Worm (Caenorhabditis elegans): ENCODE results near the gene col-75.

The col-75 gene

DNA sequence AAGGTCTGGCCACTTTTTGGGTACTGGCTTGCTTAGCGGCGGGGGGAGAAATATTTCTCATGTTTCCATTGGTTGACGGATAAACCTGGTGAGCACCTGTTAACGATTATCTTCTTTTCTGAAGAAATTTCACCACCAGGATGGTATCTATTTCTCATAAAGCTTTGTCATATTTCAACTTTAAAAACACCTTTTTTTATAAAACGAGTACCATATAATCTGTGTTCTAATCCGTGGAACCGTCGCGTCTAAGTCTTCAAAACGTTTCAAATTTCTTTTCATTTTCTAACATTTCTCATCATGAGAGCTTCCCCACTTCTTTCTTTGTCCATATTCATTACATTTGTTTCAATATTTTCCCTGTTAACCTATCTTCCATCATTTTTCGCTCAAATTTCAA is at the start of gene col-75:
col-75 (plus strand) TSS at position 301 of the 400 bp plus-strand sequence.
- TF ChIP-seq unc-62 (GFP tag; optimal IDR thresholded peaks at IDR 0.05): no peak

DNA sequence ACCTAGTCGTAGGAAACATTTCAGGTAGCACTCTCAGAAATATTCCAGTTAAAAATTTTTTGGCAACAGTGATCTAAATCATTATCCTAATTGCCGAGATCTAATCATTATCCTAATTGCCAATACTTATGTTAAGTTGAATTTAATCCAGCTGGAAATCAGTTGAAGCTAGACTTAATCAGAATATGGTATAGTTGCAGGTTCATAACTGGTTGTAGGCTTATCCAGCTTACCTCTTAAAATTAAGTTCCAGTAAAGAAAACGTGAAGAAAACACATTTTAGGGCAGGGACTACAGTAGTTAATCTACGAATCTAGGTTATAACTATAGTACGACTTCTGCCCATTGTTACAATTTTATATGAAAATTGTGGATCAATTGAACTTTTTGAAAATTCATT is 49.4 kb upstream of the col-75 start:
- no peak for TF ChIP-seq unc-62 (GFP tag; optimal IDR thresholded peaks at IDR 0.05)

DNA sequence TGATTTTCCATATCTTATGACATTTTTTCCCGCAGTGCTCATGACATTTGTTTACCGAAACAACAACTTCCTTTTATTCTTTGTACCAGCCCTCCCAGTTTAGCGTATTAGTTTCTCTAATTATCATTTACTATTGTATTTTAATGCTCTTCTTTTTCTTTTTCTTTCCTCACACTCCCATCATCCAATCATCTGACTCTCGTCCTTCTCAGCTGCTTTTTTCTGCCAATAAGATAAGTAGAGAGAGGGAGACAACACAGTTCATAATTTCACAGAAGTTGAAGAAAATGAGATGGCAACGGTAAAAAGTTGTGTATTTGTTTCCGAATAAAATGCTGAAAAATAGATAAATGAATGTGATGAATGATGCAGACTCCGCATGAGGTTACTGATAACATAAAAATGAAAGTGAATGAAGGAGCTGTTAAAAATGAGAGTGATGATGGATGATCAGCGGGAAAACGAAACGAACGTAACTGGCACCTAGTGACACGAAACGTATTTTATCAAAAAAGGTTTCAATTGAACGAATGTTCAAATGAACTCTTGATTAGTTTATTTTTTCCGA is 48.6 kb upstream of the col-75 start:
- TF ChIP-seq unc-62 (GFP tag; optimal IDR thresholded peaks at IDR 0.05): no peak

DNA sequence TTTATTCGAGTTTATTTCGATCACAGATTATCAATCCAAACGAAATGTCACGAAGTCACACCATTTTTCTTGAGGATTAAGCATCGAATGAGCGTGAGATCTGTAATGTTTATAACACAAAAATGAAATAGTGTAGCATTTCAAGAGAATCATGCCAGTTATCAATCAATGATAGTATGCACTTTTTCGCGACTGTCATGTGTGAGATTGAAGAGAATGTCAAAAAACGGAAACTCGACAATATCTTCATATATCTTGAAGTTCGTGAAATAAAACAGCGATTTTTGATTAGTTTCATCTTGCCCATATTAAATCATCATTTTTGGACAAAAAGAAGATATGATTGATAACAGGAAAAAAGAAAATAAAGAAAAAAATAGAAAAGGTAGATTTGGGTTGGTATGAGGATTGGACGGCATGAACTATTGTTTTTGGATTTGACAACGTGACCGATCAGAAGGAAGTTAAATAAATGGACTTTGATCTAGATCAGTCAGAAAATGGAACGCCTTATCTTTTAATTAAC is 47.0 kb upstream of the col-75 start:
- no peak for TF ChIP-seq unc-62 (GFP tag; optimal IDR thresholded peaks at IDR 0.05)

DNA sequence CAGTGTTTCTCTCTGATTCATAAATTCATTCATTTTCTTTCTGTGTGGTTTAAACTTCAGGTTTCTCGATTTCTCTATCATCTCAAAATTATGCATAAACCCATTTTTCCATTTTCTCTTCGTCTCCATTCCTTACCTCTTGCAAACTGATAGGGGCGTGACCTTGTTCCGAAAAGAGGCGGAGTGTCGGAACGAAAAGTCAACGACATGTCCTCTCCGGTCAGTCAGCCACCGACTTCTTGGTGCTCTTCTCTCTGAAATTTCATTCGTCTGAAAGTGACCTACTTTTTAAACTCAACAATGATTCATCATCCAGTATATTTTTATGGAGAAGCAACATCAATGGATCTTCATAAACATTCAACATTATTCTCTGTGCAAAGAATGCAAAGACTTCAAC is 45.2 kb upstream of the col-75 start, which contains the start of gene F58F12.12:
F58F12.12 (plus strand) TSS at position 301 of the 400 bp plus-strand sequence.
- no peak for TF ChIP-seq unc-62 (GFP tag; optimal IDR thresholded peaks at IDR 0.05)

DNA sequence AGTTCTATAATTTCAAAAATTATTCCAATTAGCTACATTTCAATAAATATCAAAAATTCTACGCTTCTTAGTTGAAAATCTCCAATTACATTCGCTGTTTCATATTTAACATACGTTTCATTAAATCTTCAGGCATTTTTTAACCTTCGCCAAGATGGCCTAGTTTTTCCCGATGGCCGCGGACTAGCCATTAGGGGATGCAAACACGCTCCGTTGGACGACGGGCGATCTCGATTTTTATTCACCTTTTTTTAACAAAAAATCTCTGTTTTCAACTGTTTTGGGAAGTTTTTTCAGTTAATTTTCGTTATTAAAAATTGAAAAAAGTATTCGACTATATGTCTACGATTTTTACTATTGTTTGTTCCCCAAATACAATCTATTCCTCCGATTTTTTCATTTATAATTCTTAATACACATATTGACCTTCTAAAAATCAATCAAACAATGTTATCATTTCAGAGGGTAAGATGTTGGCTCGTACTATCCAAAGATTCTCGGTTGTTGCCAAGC is 42.9 kb upstream of the col-75 start, which contains the start of gene F58F12.1:
F58F12.1 (plus strand) TSS at position 463 of the 513 bp plus-strand sequence.
- TF ChIP-seq unc-62 (GFP tag; optimal IDR thresholded peaks at IDR 0.05): no peak

DNA sequence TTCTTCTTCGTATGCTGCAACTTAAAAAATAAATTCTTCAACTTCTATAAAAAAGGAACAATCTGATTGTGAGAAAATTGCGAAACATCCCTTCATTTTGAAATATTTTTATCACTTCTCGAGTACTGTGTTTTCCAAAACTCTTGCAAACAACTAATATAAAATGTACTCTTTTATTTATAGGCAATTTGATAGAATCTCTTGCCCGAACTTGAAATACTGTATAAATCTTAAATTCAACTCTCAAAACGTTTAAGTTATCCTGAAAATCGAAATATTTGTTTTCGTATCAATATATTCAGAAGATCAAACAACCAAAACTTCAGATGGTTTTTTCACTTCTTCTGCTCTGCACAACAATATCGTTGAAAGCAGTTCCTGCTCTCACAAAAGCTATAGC is 39.6 kb upstream of the col-75 start, which contains the start of gene F58F12.4:
F58F12.4 (plus strand) TSS at position 301 of the 400 bp plus-strand sequence.
- no peak for TF ChIP-seq unc-62 (GFP tag; optimal IDR thresholded peaks at IDR 0.05)

DNA sequence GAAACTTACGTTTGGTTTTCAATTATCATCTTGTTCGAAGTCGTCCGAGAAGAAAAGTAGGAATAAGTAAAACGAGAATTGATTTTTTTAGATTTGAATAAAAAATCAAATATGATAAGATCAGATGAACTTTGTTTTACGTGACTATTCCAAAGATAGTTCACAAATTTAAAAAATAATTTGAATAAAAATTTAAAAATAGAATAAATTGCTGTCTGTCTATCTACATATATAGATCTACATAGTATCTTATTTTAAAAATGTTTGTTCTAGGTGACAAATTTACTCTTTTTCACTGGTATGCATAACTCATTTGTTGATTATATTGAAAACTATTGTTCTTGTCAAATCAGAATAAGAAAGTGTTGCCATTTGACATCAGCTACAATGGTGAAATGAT is 38.2 kb upstream of the col-75 start, which contains the start of gene F58F12.2:
F58F12.2 (minus strand) TSS at position 101 of the 400 bp plus-strand sequence.
- no peak for TF ChIP-seq unc-62 (GFP tag; optimal IDR thresholded peaks at IDR 0.05)

DNA sequence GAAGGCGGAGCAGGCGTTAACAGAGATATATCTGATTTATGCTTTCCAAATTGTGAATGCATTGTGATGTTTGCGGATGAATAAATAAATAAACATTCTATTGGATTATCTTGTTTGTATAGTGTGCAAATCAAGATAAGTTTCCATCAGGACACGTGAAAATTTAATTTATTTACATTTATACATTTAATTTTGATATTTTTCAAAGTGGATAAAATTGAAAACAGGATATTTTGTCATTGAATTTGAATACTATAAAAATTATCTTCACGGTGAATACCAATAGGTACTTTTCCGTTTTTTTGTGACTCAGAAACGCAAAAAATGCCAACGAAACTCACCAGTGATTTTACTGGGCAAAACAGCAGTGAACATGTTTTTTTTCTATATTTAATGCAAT is 34.9 kb upstream of the col-75 start, which contains the start of gene F58F12.3:
F58F12.3 (minus strand) TSS at position 101 of the 400 bp plus-strand sequence.
- TF ChIP-seq unc-62 (GFP tag; optimal IDR thresholded peaks at IDR 0.05): no peak

DNA sequence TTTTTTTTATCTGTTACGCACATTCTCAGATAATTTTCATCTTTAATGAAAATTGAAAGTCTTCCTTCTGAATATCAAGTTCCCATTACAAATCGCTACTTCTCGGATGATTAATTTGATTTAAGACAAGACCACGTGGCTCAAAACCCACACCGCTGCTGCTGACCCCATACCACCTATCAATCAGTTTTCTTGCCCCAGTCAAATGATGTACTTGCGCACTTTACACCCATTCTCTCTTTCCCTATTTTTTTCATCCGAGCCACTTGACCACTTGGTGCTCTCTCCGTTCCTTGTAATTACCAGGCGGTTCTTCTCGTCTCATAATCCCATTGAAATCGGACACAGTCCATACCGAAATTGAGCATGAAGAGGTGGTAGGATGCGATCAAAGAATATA is 32.1 kb upstream of the col-75 start:
- TF ChIP-seq unc-62 (GFP tag; optimal IDR thresholded peaks at IDR 0.05): no peak

DNA sequence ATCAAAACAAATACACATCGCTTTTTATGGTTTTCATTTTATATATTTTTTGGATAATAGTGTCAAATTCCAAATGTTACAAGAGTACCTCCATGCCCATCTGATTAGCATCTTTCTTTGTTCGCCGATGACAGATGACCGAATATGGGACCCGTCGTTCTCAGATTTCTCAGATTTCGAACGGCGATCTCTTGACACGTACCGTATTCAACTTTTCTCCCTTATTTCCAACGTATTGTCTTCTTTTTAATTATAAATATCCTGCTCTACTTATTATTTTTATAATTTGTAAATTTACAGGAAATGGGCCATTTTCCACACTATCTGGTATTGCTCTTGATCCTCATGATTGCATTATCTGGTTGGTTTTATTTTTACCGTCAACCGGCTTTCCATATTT is 27.7 kb upstream of the col-75 start, which contains the start of gene zig-10:
zig-10 (plus strand) TSS at position 301 of the 400 bp plus-strand sequence.
- TF ChIP-seq unc-62 (GFP tag; optimal IDR thresholded peaks at IDR 0.05): no peak

DNA sequence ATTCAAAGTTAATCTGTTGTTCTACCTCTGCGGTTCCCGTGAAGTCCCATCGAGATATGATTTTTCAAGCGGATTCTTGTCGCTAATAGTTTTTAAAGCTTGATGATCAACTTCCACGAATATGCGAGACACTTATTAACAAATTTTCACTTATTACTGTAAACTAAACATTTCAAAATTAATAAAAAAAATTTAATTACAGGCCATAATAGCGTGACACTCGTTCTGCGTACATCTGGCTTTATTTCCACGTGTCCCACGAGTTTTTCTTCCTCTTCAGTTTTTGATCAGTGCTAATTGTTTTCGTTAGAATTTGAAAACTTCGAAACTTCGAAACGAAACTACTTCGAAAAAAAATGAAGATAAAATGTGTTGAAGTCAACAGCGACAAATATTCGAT is 24.4 kb upstream of the col-75 start, which contains the start of gene btb-2:
btb-2 (plus strand) TSS at position 301 of the 400 bp plus-strand sequence.
- TF ChIP-seq unc-62 (GFP tag; optimal IDR thresholded peaks at IDR 0.05): no peak

DNA sequence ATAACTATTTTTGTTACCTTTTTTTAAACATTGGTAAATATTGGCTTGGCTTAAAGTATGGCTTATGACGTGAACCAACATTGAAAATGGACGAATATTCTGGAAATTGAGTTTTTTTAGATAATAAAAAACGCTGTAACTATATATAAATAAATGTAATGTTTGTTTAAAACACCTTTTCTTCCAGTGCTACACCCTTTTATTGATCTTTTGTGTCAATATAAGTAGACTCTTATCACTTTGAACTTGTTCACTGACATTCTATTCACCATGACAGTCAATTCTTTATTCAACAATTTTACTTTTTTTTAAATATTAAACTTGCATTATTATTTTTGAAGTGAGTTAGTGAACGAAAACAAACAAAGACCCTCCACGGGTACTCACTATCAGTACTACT is 22.9 kb upstream of the col-75 start, which contains the start of gene T25D10.1:
T25D10.1 (plus strand) TSS at position 169 of the 400 bp plus-strand sequence.
- no peak for TF ChIP-seq unc-62 (GFP tag; optimal IDR thresholded peaks at IDR 0.05)

DNA sequence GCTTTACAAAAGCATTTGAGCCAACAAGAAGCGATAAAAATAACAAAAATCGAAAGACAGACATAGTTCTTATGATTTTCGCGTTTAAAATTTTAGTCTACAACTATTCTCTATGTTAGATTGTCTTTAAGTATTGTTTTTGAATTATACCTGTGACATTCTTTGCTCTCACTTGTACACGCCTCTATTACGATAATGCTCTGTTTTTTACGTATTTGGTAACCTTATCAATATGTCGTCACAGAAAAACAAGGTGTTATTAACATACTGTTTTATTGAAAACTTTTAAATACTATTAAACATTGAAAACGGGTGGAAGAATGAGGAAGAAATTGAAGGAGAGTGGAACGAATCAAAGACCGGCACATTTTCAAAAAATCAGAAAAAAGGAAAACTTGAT is 18.8 kb upstream of the col-75 start, which contains the start of gene spp-11:
spp-11 (minus strand) TSS at position 101 of the 400 bp plus-strand sequence.
- TF ChIP-seq unc-62 (GFP tag; optimal IDR thresholded peaks at IDR 0.05): no peak

DNA sequence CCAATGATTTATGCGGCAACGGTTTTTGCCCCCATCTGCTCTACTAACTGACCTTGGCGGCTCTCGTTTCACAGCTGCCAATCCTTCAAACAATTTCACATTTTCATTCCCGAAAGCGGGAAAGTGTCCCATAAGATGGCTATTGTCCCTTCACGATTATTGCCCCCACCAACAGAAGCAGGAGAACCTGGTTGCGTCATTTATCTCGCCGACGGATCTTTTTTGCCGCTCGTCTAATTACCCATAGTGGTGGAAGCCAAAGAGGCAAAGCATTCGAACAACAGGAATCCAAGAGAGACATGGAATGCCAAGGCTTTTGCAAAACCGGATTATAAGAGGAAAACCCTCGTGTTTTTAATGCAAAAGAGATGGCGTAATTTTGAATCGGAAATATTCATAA is 17.0 kb upstream of the col-75 start:
- TF ChIP-seq unc-62 (GFP tag; optimal IDR thresholded peaks at IDR 0.05): no peak

DNA sequence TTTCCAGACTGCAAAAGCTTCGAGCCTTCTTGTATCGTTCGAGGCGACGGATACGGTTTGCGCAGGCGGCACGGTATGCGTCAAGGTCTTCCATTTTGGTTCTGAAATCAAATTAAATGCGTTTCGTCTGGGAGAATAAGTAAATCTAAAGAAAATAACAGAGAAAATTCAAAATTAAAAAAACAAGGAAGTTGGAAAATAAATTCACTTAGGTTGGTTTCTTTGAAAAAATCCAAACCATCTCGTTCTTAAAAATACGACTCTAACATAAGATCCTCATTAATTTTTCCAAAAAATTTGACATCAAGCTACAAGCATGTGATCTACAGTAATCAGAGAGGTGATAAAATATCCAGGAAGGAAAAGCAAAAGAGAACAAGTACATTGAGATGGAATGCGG is 15.9 kb upstream of the col-75 start, which contains the start of gene T25D10.4:
T25D10.4 (minus strand) TSS at position 101 of the 400 bp plus-strand sequence.
- TF ChIP-seq unc-62 (GFP tag; optimal IDR thresholded peaks at IDR 0.05): no peak
